Fruit fly (Drosophila melanogaster) whole organism, prepupa: Measurements from ENCODE around the gene TP53INP.
A peak's percentile ranks its signal among the peaks of the same experiment; 100 is the strongest.

ENCODE experiments used
- CG10631 ChIP-seq: fragments of 200-800 bp; sonication (Bioruptor generic); optimal IDR thresholded peaks from 2 replicates; lab custom pipeline; 2016; ENCODE audit warnings: missing biosample characterization, missing genetic modification characterization
- CG15336 ChIP-seq: fragments of 200-800 bp; sonication (Bioruptor generic); IDR thresholded peaks from 2 replicates; pipeline ENCODE4 v1.3.6; 2022; ENCODE audit warnings: missing biosample characterization, missing genetic modification characterization
- CG3919 ChIP-seq: fragments of 200-800 bp; sonication (Bioruptor generic); optimal IDR thresholded peaks from 3 replicates; lab custom pipeline; 2016; ENCODE audit warnings: missing biosample characterization, missing genetic modification characterization
- CG6163 ChIP-seq: fragments of 200-800 bp; sonication (Bioruptor generic); IDR thresholded peaks from 3 replicates; pipeline ENCODE4 v1.3.6; 2022; ENCODE audit warnings: missing biosample characterization, missing genetic modification characterization
- CG7368 ChIP-seq: fragments of 200-800 bp; sonication (Bioruptor generic); optimal IDR thresholded peaks from 3 replicates; lab custom pipeline; 2016; ENCODE audit warnings: missing biosample characterization, missing genetic modification characterization
- Eip78C ChIP-seq: fragments of 200-800 bp; sonication (Bioruptor generic); peaks from one replicate; lab custom pipeline; 2016; ENCODE audit warnings: missing biosample characterization, missing genetic modification characterization
- Hr38 ChIP-seq: sonication (Bioruptor generic); optimal IDR thresholded peaks from 2 replicates; lab custom pipeline; 2016; ENCODE audit warnings: missing biosample characterization, missing genetic modification characterization
- Lpt ChIP-seq: fragments of 200-800 bp; sonication (Bioruptor generic); optimal IDR thresholded peaks from 3 replicates; lab custom pipeline; 2016; ENCODE audit warnings: missing biosample characterization, missing genetic modification characterization
- OdsH ChIP-seq: fragments of 200-800 bp; sonication (Bioruptor generic); optimal IDR thresholded peaks from 3 replicates; lab custom pipeline; 2016; ENCODE audit warnings: missing biosample characterization, missing genetic modification characterization
- Sox102F ChIP-seq: fragments of 200-800 bp; sonication (Bioruptor generic); optimal IDR thresholded peaks from 2 replicates; lab custom pipeline; 2016; ENCODE audit warnings: missing biosample characterization, mild to moderate bottlenecking, missing genetic modification characterization
- Sox14 ChIP-seq: fragments of 200-800 bp; sonication (Bioruptor generic); optimal IDR thresholded peaks from 3 replicates; lab custom pipeline; 2016; ENCODE audit warnings: missing biosample characterization, missing genetic modification characterization
- cyc ChIP-seq: fragments of 200-800 bp; sonication (Bioruptor generic); optimal IDR thresholded peaks from 3 replicates; lab custom pipeline; 2016; ENCODE audit warnings: missing biosample characterization, missing genetic modification characterization
- dsx ChIP-seq: fragments of 200-800 bp; optimal IDR thresholded peaks from 3 replicates; lab custom pipeline; 2019; ENCODE audit warnings: missing biosample characterization, mild to moderate bottlenecking, missing genetic modification characterization, moderate library complexity; ENCODE audit not compliant: poor library complexity, severe bottlenecking
- svp ChIP-seq: fragments of 200-800 bp; sonication (Bioruptor generic); peaks from one replicate; lab custom pipeline; 2016; ENCODE audit warnings: missing biosample characterization, missing genetic modification characterization

DNA sequence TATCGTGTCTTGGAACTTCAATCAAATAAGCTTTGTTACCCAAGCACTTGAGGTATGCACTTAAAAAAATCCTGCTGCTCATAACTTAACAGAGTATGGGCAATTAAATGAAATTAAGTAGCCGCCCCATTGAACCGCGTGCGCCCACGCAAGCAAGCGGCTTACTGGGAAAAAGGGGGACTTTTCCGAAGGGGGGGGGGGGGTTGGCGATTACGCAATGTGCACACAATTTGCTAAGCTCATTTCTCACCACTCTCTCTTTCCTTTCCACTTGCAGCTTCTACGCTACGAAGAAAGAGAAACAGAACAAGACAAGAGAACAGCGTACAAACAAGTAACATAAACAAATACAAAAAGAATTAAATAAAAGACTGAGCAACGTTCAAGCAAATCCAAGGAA lies 10.8 kb downstream of the TP53INP start:
- TF ChIP-seq Lpt (GFP tag; lab: Kevin White, UChicago), result no peak
- peak; percentile 48 for TF ChIP-seq Eip78C
- no peak for TF ChIP-seq CG6163
- TF ChIP-seq cyc, result no peak
- TF ChIP-seq CG15336 (GFP tag; lab: Robert Waterston, UW), result no peak
- no peak for TF ChIP-seq OdsH (GFP tag; lab: Kevin White, UChicago)
- TF ChIP-seq Hr38 (GFP tag; lab: Kevin White, UChicago), result no peak
- no peak for TF ChIP-seq dsx (GFP tag; lab: Kevin White, UChicago)
- TF ChIP-seq svp (GFP tag; lab: Kevin White, UChicago), result no peak
- no peak for TF ChIP-seq CG10631 (GFP tag; lab: Kevin White, UChicago)
- TF ChIP-seq CG3919, result no peak
- no peak for TF ChIP-seq Sox14 (GFP tag; lab: Kevin White, UChicago)
- TF ChIP-seq CG7368 (GFP tag; lab: Kevin White, UChicago), result no peak
- no peak for TF ChIP-seq Sox102F (GFP tag; lab: Kevin White, UChicago)
